Fruit fly (Drosophila melanogaster) whole organism, wandering third instar larva: ENCODE data around the gene CG42505.

Source experiments
- Abd-B ChIP-seq: fragments of >200 bp; optimal IDR thresholded peaks from 2 replicates; lab custom pipeline; 2017; ENCODE audit warnings: missing biosample characterization, missing genetic modification characterization
- Dif ChIP-seq: fragments of 200-275, 200-300 bp; sonication (Bioruptor generic); optimal IDR thresholded peaks from 2 replicates; lab custom pipeline; 2018; ENCODE audit warnings: missing biosample characterization, missing genetic modification characterization; ENCODE audit not compliant: partially characterized antibody
- Hr78 ChIP-seq: fragments of >200 bp; optimal IDR thresholded peaks from 2 replicates; lab custom pipeline; 2017; ENCODE audit warnings: missing biosample characterization, missing genetic modification characterization
- Vsx2 ChIP-seq: fragments of 200-300, 225-300 bp; sonication (Bioruptor generic); optimal IDR thresholded peaks from 2 replicates; lab custom pipeline; 2018; ENCODE audit warnings: missing biosample characterization, missing genetic modification characterization; ENCODE audit not compliant: partially characterized antibody
- dl ChIP-seq, 2 experiments: fragments of 175-275, 200-275 bp in 1 of 2; fragments of 200-275 bp in 1 of 2; sonication (Bioruptor generic); optimal IDR thresholded peaks; lab custom pipeline; 2018; ENCODE audit warnings: mild to moderate bottlenecking in 2 of 2, missing biosample characterization in 2 of 2, missing genetic modification characterization in 2 of 2, moderate library complexity in 2 of 2; ENCODE audit not compliant: partially characterized antibody in 2 of 2, insufficient read depth in 1 of 2
- pan ChIP-seq: fragments of >200 bp; optimal IDR thresholded peaks from 2 replicates; lab custom pipeline; 2017
- rgr ChIP-seq: fragments of 200-800 bp; sonication (Bioruptor generic); optimal IDR thresholded peaks from 3 replicates; lab custom pipeline; 2016; ENCODE audit warnings: missing biosample characterization, mild to moderate bottlenecking, missing genetic modification characterization
- sv ChIP-seq: fragments of 200-800 bp; sonication (Bioruptor generic); optimal IDR thresholded peaks from 3 replicates; lab custom pipeline; 2016; ENCODE audit warnings: missing biosample characterization, missing genetic modification characterization
- tai ChIP-seq: sonication (Bioruptor generic); optimal IDR thresholded peaks from 2 replicates; lab custom pipeline; 2016; ENCODE audit warnings: missing biosample characterization, missing genetic modification characterization

The CG42505 gene

dm6 chr3R:11978278-11978677, 53.3 kb downstream of the CG42505 start:
- TF ChIP-seq Vsx2 (GFP tag; lab: Kevin White, UChicago) (no peak), Dif (no peak), dl (GFP tag; optimal IDR thresholded peaks at IDR 0.05; lab: Kevin White, UChicago; ENCODE audit: insufficient read depth in 1 of 2, partially characterized antibody in 2 of 2) (no peak), Hr78 (no peak), Abd-B (GFP tag; lab: Kevin White, UChicago) (no peak), sv (GFP tag; lab: Kevin White, UChicago) (no peak), rgr (GFP tag; lab: Kevin White, UChicago) (no peak), pan (lab: Kevin White, UChicago) (no peak), tai (GFP tag; lab: Kevin White, UChicago) (no peak)
